Fruit fly (Drosophila melanogaster) whole organism, embryonic: ENCODE data around the gene CG11811.
A peak's percentile ranks its signal among the peaks of the same experiment; 100 is the strongest.

Source experiments
- CG11085 ChIP-seq: fragments of 200-800 bp; sonication (Bioruptor generic); IDR thresholded peaks from 2 replicates; pipeline ENCODE4 v1.3.6; 2022; ENCODE audit warnings: missing biosample characterization, missing genetic modification characterization
- CG12769 ChIP-seq: fragments of 200-800 bp; sonication (Bioruptor generic); optimal IDR thresholded peaks from 2 replicates; lab custom pipeline; 2019; ENCODE audit warnings: missing biosample characterization, mild to moderate bottlenecking, missing genetic modification characterization, moderate library complexity
- CG13775 ChIP-seq: fragments of 200-800 bp; sonication (Bioruptor generic); optimal IDR thresholded peaks from 3 replicates; lab custom pipeline; 2017; ENCODE audit warnings: missing biosample characterization, mild to moderate bottlenecking, missing genetic modification characterization
- CG13894 ChIP-seq: fragments of 200-800 bp; sonication (Bioruptor generic); optimal IDR thresholded peaks from 3 replicates; lab custom pipeline; 2018; ENCODE audit warnings: missing biosample characterization, mild to moderate bottlenecking, missing genetic modification characterization, moderate library complexity
- CG17385 ChIP-seq: fragments of 200-800 bp; sonication (Bioruptor generic); optimal IDR thresholded peaks from 3 replicates; lab custom pipeline; 2018; ENCODE audit warnings: missing biosample characterization, mild to moderate bottlenecking, missing genetic modification characterization
- CG17802 ChIP-seq: fragments of 200-800 bp; sonication (Bioruptor generic); optimal IDR thresholded peaks from 2 replicates; lab custom pipeline; 2018; ENCODE audit warnings: missing biosample characterization, mild to moderate bottlenecking, missing genetic modification characterization, moderate library complexity
- CG18599 ChIP-seq: fragments of 200-800 bp; sonication (Bioruptor generic); optimal IDR thresholded peaks from 3 replicates; lab custom pipeline; 2017; ENCODE audit warnings: missing biosample characterization, missing genetic modification characterization, mild to moderate bottlenecking, moderate library complexity, missing genetic modification reagents
- CG2199 ChIP-seq: fragments of 200-800 bp; sonication (Bioruptor generic); IDR thresholded peaks from 3 replicates; pipeline ENCODE4 v1.3.6; 2022; ENCODE audit warnings: missing biosample characterization, missing genetic modification characterization
- CG2889 ChIP-seq: fragments of 200-800 bp; sonication (Bioruptor generic); IDR thresholded peaks from 3 replicates; pipeline ENCODE4 v1.3.6; 2022; ENCODE audit warnings: missing biosample characterization, missing genetic modification characterization
- CG34224 ChIP-seq: fragments of 200-800 bp; sonication (Bioruptor generic); IDR thresholded peaks from 3 replicates; pipeline ENCODE4 v1.3.6; 2022; ENCODE audit warnings: missing biosample characterization, missing genetic modification characterization; ENCODE audit not compliant: partially characterized antibody
- CG4360 ChIP-seq: fragments of 200-800 bp; sonication (Bioruptor generic); IDR thresholded peaks from 2 replicates; pipeline ENCODE4 v1.3.6; 2022; ENCODE audit warnings: missing biosample characterization, missing genetic modification characterization
- Camta ChIP-seq: fragments of 200-800 bp; sonication (Bioruptor generic); optimal IDR thresholded peaks from 2 replicates; lab custom pipeline; 2016; ENCODE audit warnings: missing biosample characterization, missing genetic modification characterization
- Doc3 ChIP-seq: fragments of 200-800 bp; sonication (Bioruptor generic); IDR thresholded peaks from 3 replicates; pipeline ENCODE4 v1.3.6; 2022; ENCODE audit warnings: missing biosample characterization, missing genetic modification characterization; ENCODE audit not compliant: partially characterized antibody
- Drgx ChIP-seq: fragments of 200-800 bp; sonication (Bioruptor generic); IDR thresholded peaks from 2 replicates; pipeline ENCODE4 v1.3.6; 2022; ENCODE audit warnings: missing biosample characterization, missing genetic modification characterization
- Gug ChIP-seq: fragments of 200-800 bp; sonication (Bioruptor generic); IDR thresholded peaks from 4 replicates; pipeline ENCODE4 v1.3.6; 2022; ENCODE audit warnings: missing biosample characterization, missing genetic modification characterization
- Hand ChIP-seq: fragments of 200-800 bp; sonication (Bioruptor generic); optimal IDR thresholded peaks from 2 replicates; lab custom pipeline; 2017; ENCODE audit warnings: mild to moderate bottlenecking, missing biosample characterization, missing genetic modification reagents, missing genetic modification characterization
- Hr39 ChIP-seq: fragments of >200 bp; optimal IDR thresholded peaks from 2 replicates; lab custom pipeline; 2017
- MESR4 ChIP-seq: fragments of 200-800 bp; sonication (Bioruptor generic); optimal IDR thresholded peaks from 2 replicates; lab custom pipeline; 2018; ENCODE audit warnings: missing biosample characterization, mild to moderate bottlenecking, missing genetic modification characterization, moderate library complexity
- Med ChIP-seq: fragments of 200-800 bp; sonication (Bioruptor generic); peaks from one replicate; lab custom pipeline; 2016; ENCODE audit warnings: missing biosample characterization, missing genetic modification characterization, mild to moderate bottlenecking, inconsistent platforms, moderate library complexity
- Meics ChIP-seq: fragments of 200-800 bp; sonication (Bioruptor generic); optimal IDR thresholded peaks from 2 replicates; lab custom pipeline; 2017; ENCODE audit warnings: missing biosample characterization, mild to moderate bottlenecking, missing genetic modification characterization
- Scr ChIP-seq: fragments of 200-800 bp; sonication (Bioruptor generic); IDR thresholded peaks from 2 replicates; pipeline ENCODE4 v1.3.6; 2022; ENCODE audit warnings: missing biosample characterization, missing genetic modification characterization; ENCODE audit not compliant: partially characterized antibody
- Trl ChIP-seq, 3 experiments: fragments of >200 bp in 2 of 3; fragments of 200-800 bp in 1 of 3; sonication (Bioruptor generic) in 1 of 3; optimal IDR thresholded peaks; 2 replicates in 1 of 3; 3 replicates in 2 of 3; lab custom pipeline; 2016 to 2017; ENCODE audit warnings: missing biosample characterization in 1 of 3, missing genetic modification characterization in 1 of 3
- abd-A ChIP-seq: fragments of 200-800 bp; sonication (Bioruptor generic); optimal IDR thresholded peaks from 3 replicates; lab custom pipeline; 2019; ENCODE audit warnings: missing biosample characterization, mild to moderate bottlenecking, missing genetic modification characterization, moderate library complexity
- ac ChIP-seq: fragments of 200-800 bp; sonication (Bioruptor generic); optimal IDR thresholded peaks from 3 replicates; lab custom pipeline; 2017; ENCODE audit warnings: missing biosample characterization, mild to moderate bottlenecking, missing genetic modification characterization
- bsh ChIP-seq, 2 experiments: fragments of 200-800 bp; sonication (Bioruptor generic); optimal IDR thresholded peaks; 2 replicates each; lab custom pipeline; 2017 to 2018; ENCODE audit warnings: mild to moderate bottlenecking in 2 of 2, missing biosample characterization in 2 of 2, missing genetic modification characterization in 2 of 2, moderate library complexity in 1 of 2
- cg ChIP-seq: fragments of 200-800 bp; sonication (Bioruptor generic); optimal IDR thresholded peaks from 3 replicates; lab custom pipeline; 2019; ENCODE audit warnings: missing biosample characterization, mild to moderate bottlenecking, missing genetic modification characterization, moderate library complexity
- chinmo ChIP-seq: fragments of 200-800 bp; sonication (Bioruptor generic); IDR thresholded peaks from 4 replicates; pipeline ENCODE4 v1.3.6; 2022; ENCODE audit warnings: missing biosample characterization, missing genetic modification characterization; ENCODE audit not compliant: partially characterized antibody
- cwo ChIP-seq: fragments of 200-800 bp; sonication (Bioruptor generic); optimal IDR thresholded peaks from 3 replicates; lab custom pipeline; 2017; ENCODE audit warnings: missing biosample characterization, missing genetic modification characterization, mild to moderate bottlenecking, moderate library complexity, missing genetic modification reagents
- dan ChIP-seq: fragments of 200-800 bp; sonication (Bioruptor generic); IDR thresholded peaks from 2 replicates; pipeline ENCODE4 v1.3.6; 2022; ENCODE audit warnings: missing biosample characterization, missing genetic modification characterization
- exex ChIP-seq: fragments of 200-800 bp; sonication (Bioruptor generic); optimal IDR thresholded peaks from 4 replicates; lab custom pipeline; 2018; ENCODE audit warnings: missing biosample characterization, mild to moderate bottlenecking, missing genetic modification characterization, moderate library complexity
- grn ChIP-seq: fragments of 200-800 bp; sonication (Bioruptor generic); optimal IDR thresholded peaks from 3 replicates; lab custom pipeline; 2017; ENCODE audit warnings: missing biosample characterization, missing genetic modification characterization
- insv ChIP-seq, 2 experiments: fragments of 200-800 bp; sonication (Bioruptor generic); optimal IDR thresholded peaks; 3 replicates each; lab custom pipeline; 2016 to 2018; ENCODE audit warnings: missing biosample characterization in 2 of 2, missing genetic modification characterization in 2 of 2
- lbe ChIP-seq: fragments of 200-800 bp; sonication (Bioruptor generic); optimal IDR thresholded peaks from 2 replicates; lab custom pipeline; 2016; ENCODE audit warnings: missing biosample characterization, mild to moderate bottlenecking, missing genetic modification characterization
- nom ChIP-seq: fragments of 200-800 bp; sonication (Bioruptor generic); optimal IDR thresholded peaks from 2 replicates; lab custom pipeline; 2017; ENCODE audit warnings: missing biosample characterization, missing genetic modification characterization, mild to moderate bottlenecking, moderate library complexity, missing genetic modification reagents
- pan ChIP-seq, 4 experiments: fragments of >200 bp in 3 of 4; fragments of 200-800 bp in 1 of 4; sonication (Bioruptor generic) in 1 of 4; optimal IDR thresholded peaks in 3 of 4; IDR thresholded peaks in 1 of 4; 2 replicates each; pipeline versions ENCODE4 v1.3.6 to Lab custom; 2017 to 2022; ENCODE audit warnings: missing biosample characterization in 2 of 4, missing genetic modification characterization in 2 of 4, mixed read lengths in 1 of 4
- psq ChIP-seq: fragments of 200-800 bp; sonication (Bioruptor generic); optimal IDR thresholded peaks from 2 replicates; lab custom pipeline; 2017; ENCODE audit warnings: missing biosample characterization, missing genetic modification characterization
- sd ChIP-seq: fragments of 200-800 bp; sonication (Bioruptor generic); optimal IDR thresholded peaks from 3 replicates; lab custom pipeline; 2018; ENCODE audit warnings: missing biosample characterization, mild to moderate bottlenecking, missing genetic modification characterization, moderate library complexity
- so ChIP-seq: fragments of 200-800 bp; sonication (Bioruptor generic); IDR thresholded peaks from 3 replicates; pipeline ENCODE4 v1.3.6; 2022; ENCODE audit warnings: missing biosample characterization, missing genetic modification characterization
- sqz ChIP-seq: fragments of 200-800 bp; sonication (Bioruptor generic); optimal IDR thresholded peaks from 3 replicates; lab custom pipeline; 2018; ENCODE audit warnings: missing biosample characterization, mild to moderate bottlenecking, missing genetic modification characterization
- tll ChIP-seq, 2 experiments: fragments of 200-800 bp in 1 of 2; fragments of >200 bp in 1 of 2; sonication (Bioruptor generic) in 1 of 2; optimal IDR thresholded peaks; 2 replicates each; lab custom pipeline; 2017 to 2019; ENCODE audit warnings: missing biosample characterization in 2 of 2, missing genetic modification characterization in 2 of 2, mild to moderate bottlenecking in 1 of 2, moderate library complexity in 1 of 2
- yki ChIP-seq: fragments of >200 bp; optimal IDR thresholded peaks from 3 replicates; lab custom pipeline; 2018

Gene CG11811

dm6 chr3L:10675635-10676393 is 15.0 kb upstream of the CG11811 start:
- TF ChIP-seq CG4360 (peak; percentile 51; the same call in 1 of the 2 replicates), MESR4 (GFP tag; lab: Kevin White, UChicago) (no peak), sd (tag; lab: Kevin White, UChicago) (peak; percentile 12), grn (peak; percentile 38), Hand (no peak), exex (tag; lab: Kevin White, UChicago) (peak; percentile 13), nom (GFP tag; lab: Kevin White, UChicago) (peak; percentile 97), lbe (GFP tag; lab: Kevin White, UChicago) (peak; percentile 18), cg (GFP tag; lab: Kevin White, UChicago) (peak; percentile 35), Camta (GFP tag; lab: Kevin White, UChicago) (no peak), Gug (GFP tag; lab: Robert Waterston, UW) (no peak), CG12769 (tag; lab: Kevin White, UChicago) (no peak), CG13775 (GFP tag; lab: Kevin White, UChicago) (no peak), sqz (peak; percentile 96), Meics (no peak), Med (peak; percentile 27), chinmo (peak; percentile 70; the same call in 1 of the 4 replicates), CG11085 (no peak), CG17802 (no peak), Trl (optimal IDR thresholded peaks at IDR 0.05; lab: Kevin White, UChicago) (peak in 1 of 2 experiments; percentile 12), Trl (GFP tag; optimal IDR thresholded peaks at IDR 0.05; lab: Kevin White, UChicago) (no peak), CG18599 (peak; percentile 9), pan (optimal IDR thresholded peaks at IDR 0.05; lab: Kevin White, UChicago) (no peak), pan (GFP tag; optimal IDR thresholded peaks at IDR 0.05 in 1 of 2, IDR thresholded peaks at IDR 0.05 in 1 of 2) (no peak), Scr (GFP tag; lab: Robert Waterston, UW) (no peak), CG34224 (GFP tag; lab: Robert Waterston, UW) (0 out of 3 replicates have a peak, but pooled peaks have one; percentile 13), bsh (GFP tag; optimal IDR thresholded peaks at IDR 0.05; lab: Kevin White, UChicago) (peak in 1 of 2 experiments; percentile 52), Hr39 (no peak), Drgx (peak; percentile 84), CG17385 (peak; percentile 40), CG2199 (GFP tag; lab: Robert Waterston, UW) (0 out of 3 replicates have a peak, but pooled peaks have one; percentile 61), so (GFP tag; lab: Robert Waterston, UW) (0 out of 3 replicates have a peak, but pooled peaks have one; percentile 55), CG2889 (GFP tag; lab: Robert Waterston, UW) (no peak), Doc3 (GFP tag; lab: Robert Waterston, UW) (no peak)
- TF ChIP-seq, all 482 proteins: peak for 18

dm6 chr3L:10677816-10678215 is 13.0 kb upstream of the CG11811 start:
- TF ChIP-seq CG13894 (tag; lab: Kevin White, UChicago) (peak; percentile 4), cg (GFP tag; lab: Kevin White, UChicago) (peak; percentile 54), abd-A (tag; lab: Kevin White, UChicago) (peak; percentile 22), dan (GFP tag; lab: Robert Waterston, UW) (no peak), yki (lab: Kevin White, UChicago) (no peak), sqz (peak; percentile 47), Scr (GFP tag; lab: Robert Waterston, UW) (0 out of 2 replicates have a peak, but pooled peaks have one; percentile 11), CG12769 (tag; lab: Kevin White, UChicago) (peak; percentile 33), chinmo (peak; percentile 81; the same call in 1 of the 4 replicates), exex (tag; lab: Kevin White, UChicago) (peak; percentile 5), psq (GFP tag; lab: Kevin White, UChicago) (peak; percentile 9), tll (GFP tag; optimal IDR thresholded peaks at IDR 0.05; lab: Kevin White, UChicago) (peak in 1 of 2 experiments; percentile 17), cwo (GFP tag; lab: Kevin White, UChicago) (peak; percentile 42), Trl (optimal IDR thresholded peaks at IDR 0.05; lab: Kevin White, UChicago) (peak in 1 of 2 experiments; percentile 4), Trl (GFP tag; optimal IDR thresholded peaks at IDR 0.05; lab: Kevin White, UChicago) (no peak), insv (GFP tag; optimal IDR thresholded peaks at IDR 0.05; lab: Kevin White, UChicago) (no peak), ac (GFP tag; lab: Kevin White, UChicago) (no peak)
